Worm (Caenorhabditis elegans) whole organism, young adult: ENCODE data around the gene swp-1.

Experiments
- B0336.3 ChIP-seq: fragments of 200-800 bp; sonication (Bioruptor generic); IDR thresholded peaks from 2 replicates; pipeline ENCODE4 v1.3.6; 2022; ENCODE audit warnings: missing genetic modification characterization, missing compliant biosample characterization
- C06A6.2 ChIP-seq: fragments of 200-800 bp; sonication (Bioruptor generic); conservative IDR thresholded peaks from 2 replicates; pipeline ENCODE4 v1.3.6; 2022; ENCODE audit warnings: missing genetic modification characterization, missing compliant biosample characterization
- C17E4.6 ChIP-seq: fragments of 200-800 bp; sonication (Bioruptor generic); IDR thresholded peaks from 2 replicates; pipeline ENCODE4 v1.3.6; 2022; ENCODE audit warnings: missing genetic modification reagents, missing genetic modification characterization, missing compliant biosample characterization
- F22D6.2 ChIP-seq: sonication (generic microtip); optimal IDR thresholded peaks from 2 replicates; lab custom pipeline; 2016; ENCODE audit warnings: mild to moderate bottlenecking, missing genetic modification characterization, missing compliant biosample characterization
- F33H1.4 ChIP-seq: fragments of 200-800 bp; sonication (Bioruptor generic); IDR thresholded peaks from 2 replicates; pipeline ENCODE4 v1.3.6; 2022; ENCODE audit warnings: missing genetic modification reagents, missing genetic modification characterization, missing compliant biosample characterization
- F49E8.2 ChIP-seq: sonication (generic microtip); optimal IDR thresholded peaks from 3 replicates; lab custom pipeline; 2017; ENCODE audit warnings: missing genetic modification characterization, mild to moderate bottlenecking, missing compliant biosample characterization, antibody characterized with exemption, moderate library complexity; ENCODE audit not compliant: insufficient read depth
- F55B11.4 ChIP-seq: sonication (generic microtip); optimal IDR thresholded peaks from 2 replicates; lab custom pipeline; 2016; ENCODE audit warnings: missing compliant biosample characterization, missing genetic modification characterization, borderline replicate concordance; ENCODE audit not compliant: insufficient read depth
- Y53G8AR.9 ChIP-seq: fragments of 200-800 bp; sonication (Bioruptor generic); conservative IDR thresholded peaks from 2 replicates; pipeline ENCODE4 v1.3.6; 2022; ENCODE audit warnings: missing genetic modification reagents, missing genetic modification characterization, missing compliant biosample characterization
- Y79H2A.3 ChIP-seq: fragments of 200-800 bp; sonication (Bioruptor generic); conservative IDR thresholded peaks from 2 replicates; pipeline ENCODE4 v1.3.6; 2022; ENCODE audit warnings: missing genetic modification reagents, missing genetic modification characterization, missing compliant biosample characterization
- ZK185.1 ChIP-seq: sonication (generic microtip); optimal IDR thresholded peaks from 2 replicates; lab custom pipeline; 2016; ENCODE audit warnings: mild to moderate bottlenecking, missing genetic modification characterization, missing compliant biosample characterization; ENCODE audit not compliant: poor library complexity, severe bottlenecking
- akir-1 ChIP-seq: fragments of 200-800 bp; sonication (Bioruptor generic); optimal IDR thresholded peaks from 2 replicates; lab custom pipeline; 2018; ENCODE audit warnings: mild to moderate bottlenecking, missing genetic modification characterization, moderate library complexity, missing compliant biosample characterization
- athp-1 ChIP-seq: sonication (generic microtip); optimal IDR thresholded peaks from 2 replicates; lab custom pipeline; 2017; ENCODE audit warnings: mild to moderate bottlenecking, missing genetic modification characterization, missing compliant biosample characterization
- attf-3 ChIP-seq: fragments of 200-800 bp; sonication (Bioruptor generic); conservative IDR thresholded peaks from 2 replicates; pipeline ENCODE4 v1.3.6; 2022; ENCODE audit warnings: missing genetic modification reagents, missing genetic modification characterization, missing compliant biosample characterization
- attf-5 ChIP-seq: fragments of 200-800 bp; sonication (Bioruptor generic); optimal IDR thresholded peaks from 2 replicates; lab custom pipeline; 2018; ENCODE audit warnings: mild to moderate bottlenecking, missing genetic modification characterization, missing compliant biosample characterization
- attf-6 ChIP-seq: fragments of 200-800 bp; sonication (Bioruptor generic); IDR thresholded peaks from 2 replicates; pipeline ENCODE4 v1.3.6; 2022; ENCODE audit warnings: missing genetic modification reagents, missing genetic modification characterization, missing compliant biosample characterization
- cebp-1 ChIP-seq, 2 experiments: fragments of 200-800 bp in 1 of 2; sonication (Bioruptor generic) in 1 of 2; sonication (generic microtip) in 1 of 2; IDR thresholded peaks in 1 of 2; optimal IDR thresholded peaks in 1 of 2; 2 replicates each; pipeline versions ENCODE4 v1.3.6 to Lab custom; 2017 to 2022; ENCODE audit warnings: missing compliant biosample characterization in 2 of 2, missing genetic modification characterization in 2 of 2, mild to moderate bottlenecking in 1 of 2, missing genetic modification reagents in 1 of 2, moderate library complexity in 1 of 2
- ceh-100 ChIP-seq: fragments of 200-800 bp; sonication (Bioruptor generic); IDR thresholded peaks from 2 replicates; pipeline ENCODE4 v1.3.6; 2022; ENCODE audit warnings: missing genetic modification reagents, missing genetic modification characterization, missing compliant biosample characterization
- die-1 ChIP-seq: sonication (generic microtip); optimal IDR thresholded peaks from 2 replicates; lab custom pipeline; 2016; ENCODE audit warnings: missing genotype, mild to moderate bottlenecking, missing genetic modification characterization, missing compliant biosample characterization
- efl-1 ChIP-seq: fragments of 150-350 bp; optimal IDR thresholded peaks from 2 replicates; lab custom pipeline; 2014; ENCODE audit warnings: missing biosample characterization, missing genetic modification reagents, missing genetic modification characterization
- egl-44 ChIP-seq: fragments of 200-800 bp; sonication (Bioruptor generic); IDR thresholded peaks from 2 replicates; pipeline ENCODE4 v1.3.6; 2022; ENCODE audit warnings: missing genetic modification reagents, missing genetic modification characterization, missing compliant biosample characterization
- ekl-4 ChIP-seq: fragments of 200-800 bp; sonication (Bioruptor generic); IDR thresholded peaks from 2 replicates; pipeline ENCODE4 v1.3.6; 2022; ENCODE audit warnings: missing genetic modification reagents, missing genetic modification characterization, missing compliant biosample characterization
- hrde-1 ChIP-seq: sonication (generic microtip); optimal IDR thresholded peaks from 2 replicates; lab custom pipeline; 2016; ENCODE audit warnings: missing genetic modification characterization, mild to moderate bottlenecking, missing compliant biosample characterization, moderate library complexity, missing genotype, missing genetic modification reagents, borderline replicate concordance
- hsf-1 ChIP-seq: fragments of 200-800 bp; sonication (Bioruptor generic); IDR thresholded peaks from 2 replicates; pipeline ENCODE4 v1.3.6; 2022; ENCODE audit warnings: missing genetic modification reagents, missing genetic modification characterization, missing compliant biosample characterization
- let-607 ChIP-seq, 2 experiments: fragments of 200-800 bp in 1 of 2; sonication (Bioruptor generic) in 1 of 2; sonication (generic microtip) in 1 of 2; optimal IDR thresholded peaks; 2 replicates each; lab custom pipeline; 2016 to 2018; ENCODE audit warnings: mild to moderate bottlenecking in 2 of 2, missing compliant biosample characterization in 2 of 2, missing genetic modification characterization in 2 of 2, moderate library complexity in 2 of 2, missing genotype in 1 of 2
- lin-26 ChIP-seq: fragments of 200-800 bp; sonication (Bioruptor generic); IDR thresholded peaks from 2 replicates; pipeline ENCODE4 v1.3.6; 2022; ENCODE audit warnings: missing genetic modification reagents, missing genetic modification characterization, missing compliant biosample characterization
- lin-35 ChIP-seq, 3 experiments: fragments of 150-350 bp in 2 of 3; sonication (generic microtip) in 1 of 3; optimal IDR thresholded peaks; 2 replicates each; lab custom pipeline; 2014 to 2018; ENCODE audit warnings: missing biosample characterization in 3 of 3, missing genetic modification characterization in 3 of 3, missing genetic modification reagents in 3 of 3
- lin-54 ChIP-seq: fragments of 200-800 bp; sonication (Bioruptor generic); optimal IDR thresholded peaks from 2 replicates; lab custom pipeline; 2018; ENCODE audit warnings: mild to moderate bottlenecking, missing genetic modification characterization, missing compliant biosample characterization
- lsl-1 ChIP-seq: fragments of 200-800 bp; sonication (Bioruptor generic); optimal IDR thresholded peaks from 2 replicates; lab custom pipeline; 2018; ENCODE audit warnings: mild to moderate bottlenecking, missing genetic modification characterization, moderate library complexity, missing compliant biosample characterization
- madf-3 ChIP-seq: fragments of 200-800 bp; sonication (Bioruptor generic); IDR thresholded peaks from 2 replicates; pipeline ENCODE4 v1.3.6; 2022; ENCODE audit warnings: missing genetic modification reagents, missing genetic modification characterization, missing compliant biosample characterization
- madf-6 ChIP-seq: fragments of 200-800 bp; sonication (Bioruptor generic); IDR thresholded peaks from 2 replicates; pipeline ENCODE4 v1.3.6; 2022; ENCODE audit warnings: missing genetic modification reagents, missing genetic modification characterization, missing compliant biosample characterization
- nhr-179 ChIP-seq: sonication (generic microtip); optimal IDR thresholded peaks from 2 replicates; lab custom pipeline; 2016; ENCODE audit warnings: mild to moderate bottlenecking, missing genetic modification characterization, missing compliant biosample characterization
- nhr-90 ChIP-seq: sonication (generic microtip); optimal IDR thresholded peaks from 2 replicates; lab custom pipeline; 2016; ENCODE audit warnings: missing genotype, mild to moderate bottlenecking, missing genetic modification characterization, missing compliant biosample characterization
- pbrm-1 ChIP-seq: fragments of 200-800 bp; sonication (Bioruptor generic); IDR thresholded peaks from 2 replicates; pipeline ENCODE4 v1.3.6; 2022; ENCODE audit warnings: missing genetic modification reagents, missing genetic modification characterization, missing compliant biosample characterization
- pha-4 ChIP-seq: fragments of 150-350 bp; sonication (generic microtip); optimal IDR thresholded peaks from 2 replicates; lab custom pipeline; 2014; ENCODE audit warnings: missing biosample characterization, missing genetic modification reagents, missing genetic modification characterization
- snpc-1.1 ChIP-seq: sonication (generic microtip); optimal IDR thresholded peaks from 2 replicates; lab custom pipeline; 2017; ENCODE audit warnings: missing genetic modification characterization, mild to moderate bottlenecking, missing compliant biosample characterization, antibody characterized with exemption, moderate library complexity, missing genotype, missing genetic modification reagents; ENCODE audit not compliant: insufficient read depth
- snpc-3.4 ChIP-seq: sonication (generic microtip); optimal IDR thresholded peaks from 2 replicates; lab custom pipeline; 2017; ENCODE audit warnings: missing genetic modification characterization, mild to moderate bottlenecking, missing compliant biosample characterization, antibody characterized with exemption, moderate library complexity, missing genotype, missing genetic modification reagents
- tbp1 ChIP-seq: fragments of 200-800 bp; sonication (Bioruptor generic); optimal IDR thresholded peaks from 2 replicates; lab custom pipeline; 2018; ENCODE audit warnings: mild to moderate bottlenecking, missing genetic modification characterization, missing compliant biosample characterization
- tlf-1 ChIP-seq: fragments of 200-800 bp; sonication (Bioruptor generic); optimal IDR thresholded peaks from 2 replicates; lab custom pipeline; 2018; ENCODE audit warnings: mild to moderate bottlenecking, missing genetic modification characterization, missing compliant biosample characterization
- unc-130 ChIP-seq: sonication (generic microtip); optimal IDR thresholded peaks from 2 replicates; lab custom pipeline; 2016; ENCODE audit warnings: missing genetic modification reagents, missing genetic modification characterization, missing compliant biosample characterization
- xnd-1 ChIP-seq: sonication (generic microtip); optimal IDR thresholded peaks from 2 replicates; lab custom pipeline; 2016; ENCODE audit warnings: missing genotype, missing genetic modification reagents, missing genetic modification characterization, missing compliant biosample characterization
- ztf-18 ChIP-seq: sonication (generic microtip); optimal IDR thresholded peaks from 2 replicates; lab custom pipeline; 2016; ENCODE audit warnings: missing genotype, mild to moderate bottlenecking, missing genetic modification characterization, missing compliant biosample characterization

Gene swp-1

ce11 chrIII:5705228-5705888, at the start of gene swp-1:
Gene swp-1, minus strand, starts transcription at chrIII:5705525.
- TF ChIP-seq ZK185.1 (tag; lab: Kevin White, UChicago) (no peak), lin-26 (GFP tag; lab: Robert Waterston, UW) (peak; percentile 74), F49E8.2 (peak; percentile 38), Y79H2A.3 (GFP tag; lab: Robert Waterston, UW) (no peak), nhr-179 (tag; lab: Kevin White, UChicago) (no peak), lin-54 (peak; percentile 65), egl-44 (GFP tag; lab: Robert Waterston, UW) (0 out of 2 replicates have a peak, but pooled peaks have one; percentile 24), tlf-1 (GFP tag; lab: Kevin White, UChicago) (peak; percentile 54), tbp1 (GFP tag; lab: Kevin White, UChicago) (peak; percentile 28), efl-1 (GFP tag; lab: Kevin White, UChicago) (peak; percentile 19), athp-1 (tag; lab: Kevin White, UChicago) (peak; percentile 46), C06A6.2 (GFP tag; lab: Robert Waterston, UW) (no peak), ztf-18 (tag; lab: Kevin White, UChicago) (peak; percentile 21), unc-130 (peak; percentile 45), ceh-100 (GFP tag; lab: Robert Waterston, UW) (peak; percentile 16; the same call in 1 of the 2 replicates), hsf-1 (peak; percentile 60), snpc-1.1 (peak; percentile 57), cebp-1 (GFP tag; IDR thresholded peaks at IDR 0.05; lab: Robert Waterston, UW) (no peak), cebp-1 (tag; optimal IDR thresholded peaks at IDR 0.05; lab: Kevin White, UChicago) (peak; percentile 27), F33H1.4 (peak; percentile 46), F55B11.4 (tag; lab: Kevin White, UChicago) (no peak), C17E4.6 (GFP tag; lab: Robert Waterston, UW) (0 out of 2 replicates have a peak, but pooled peaks have one; percentile 45), madf-6 (GFP tag; lab: Robert Waterston, UW) (peak; percentile 78), F22D6.2 (tag; lab: Kevin White, UChicago) (no peak), let-607 (tag; optimal IDR thresholded peaks at IDR 0.05; lab: Kevin White, UChicago) (no peak), snpc-3.4 (tag; lab: Kevin White, UChicago) (no peak), lin-35 (GFP tag; optimal IDR thresholded peaks at IDR 0.05; lab: Kevin White, UChicago) (peak in 1 of 3 experiments; percentile 10), die-1 (tag; lab: Kevin White, UChicago) (peak; percentile 50), hrde-1 (tag; lab: Kevin White, UChicago) (peak; percentile 12), nhr-90 (tag; lab: Kevin White, UChicago) (no peak), attf-6 (GFP tag; lab: Robert Waterston, UW) (peak; percentile 76), Y53G8AR.9 (peak; percentile 68; the same call in 1 of the 2 replicates), xnd-1 (tag; lab: Kevin White, UChicago) (peak; percentile 34), ekl-4 (GFP tag; lab: Robert Waterston, UW) (peak; percentile 70), attf-3 (GFP tag; lab: Robert Waterston, UW) (no peak), pbrm-1 (GFP tag; lab: Robert Waterston, UW) (no peak), akir-1 (GFP tag; lab: Kevin White, UChicago) (no peak), attf-5 (GFP tag; lab: Kevin White, UChicago) (no peak), madf-3 (GFP tag; lab: Robert Waterston, UW) (peak; percentile 66; the same call in 1 of the 2 replicates), lsl-1 (GFP tag; lab: Kevin White, UChicago) (peak; percentile 38), pha-4 (no peak), B0336.3 (GFP tag; lab: Robert Waterston, UW) (peak; percentile 97)
